Worm (Caenorhabditis elegans) whole organism, young adult: ENCODE data around the gene C39B10.3.

Experiments
- B0019.2 ChIP-seq: fragments of 200-800 bp; sonication (Bioruptor generic); conservative IDR thresholded peaks from 2 replicates; pipeline ENCODE4 v1.3.6; 2022; ENCODE audit warnings: missing genetic modification reagents, missing genetic modification characterization, missing compliant biosample characterization
- B0336.3 ChIP-seq: fragments of 200-800 bp; sonication (Bioruptor generic); IDR thresholded peaks from 2 replicates; pipeline ENCODE4 v1.3.6; 2022; ENCODE audit warnings: missing genetic modification characterization, missing compliant biosample characterization
- C06A6.2 ChIP-seq: fragments of 200-800 bp; sonication (Bioruptor generic); conservative IDR thresholded peaks from 2 replicates; pipeline ENCODE4 v1.3.6; 2022; ENCODE audit warnings: missing genetic modification characterization, missing compliant biosample characterization
- C17E4.6 ChIP-seq: fragments of 200-800 bp; sonication (Bioruptor generic); IDR thresholded peaks from 2 replicates; pipeline ENCODE4 v1.3.6; 2022; ENCODE audit warnings: missing genetic modification reagents, missing genetic modification characterization, missing compliant biosample characterization
- F10E7.11 ChIP-seq: sonication (generic microtip); optimal IDR thresholded peaks from 2 replicates; lab custom pipeline; 2017; ENCODE audit warnings: mild to moderate bottlenecking, missing genetic modification characterization, moderate library complexity, missing compliant biosample characterization
- F33H1.4 ChIP-seq: fragments of 200-800 bp; sonication (Bioruptor generic); IDR thresholded peaks from 2 replicates; pipeline ENCODE4 v1.3.6; 2022; ENCODE audit warnings: missing genetic modification reagents, missing genetic modification characterization, missing compliant biosample characterization
- F37B4.10 ChIP-seq: fragments of 200-800 bp; sonication (Bioruptor generic); IDR thresholded peaks from 2 replicates; pipeline ENCODE4 v1.3.6; 2022; ENCODE audit warnings: missing genetic modification characterization, missing compliant biosample characterization
- F39B2.1 ChIP-seq: fragments of 200-800 bp; sonication (Bioruptor generic); IDR thresholded peaks from 2 replicates; pipeline ENCODE4 v1.3.6; 2022; ENCODE audit warnings: missing genetic modification reagents, missing genetic modification characterization, missing compliant biosample characterization
- F57A8.1 ChIP-seq: fragments of 200-800 bp; sonication (Bioruptor generic); optimal IDR thresholded peaks from 2 replicates; lab custom pipeline; 2018; ENCODE audit warnings: mild to moderate bottlenecking, missing genetic modification characterization, moderate library complexity, missing compliant biosample characterization
- K11D2.4 ChIP-seq: fragments of 200-800 bp; sonication (Bioruptor generic); IDR thresholded peaks from 2 replicates; pipeline ENCODE4 v1.3.6; 2022; ENCODE audit warnings: missing genetic modification reagents, missing genetic modification characterization, missing compliant biosample characterization
- T07F8.4 ChIP-seq: sonication (generic microtip); optimal IDR thresholded peaks from 2 replicates; lab custom pipeline; 2016; ENCODE audit warnings: mild to moderate bottlenecking, missing genetic modification characterization, moderate library complexity, missing compliant biosample characterization
- T26A5.8 ChIP-seq: sonication (generic microtip); optimal IDR thresholded peaks from 2 replicates; lab custom pipeline; 2016; ENCODE audit warnings: missing genetic modification characterization, missing compliant biosample characterization
- Y53F4B.3 ChIP-seq: fragments of 200-800 bp; sonication (Bioruptor generic); IDR thresholded peaks from 2 replicates; pipeline ENCODE4 v1.3.6; 2022; ENCODE audit warnings: missing genetic modification reagents, missing genetic modification characterization, missing compliant biosample characterization
- Y53G8AR.9 ChIP-seq: fragments of 200-800 bp; sonication (Bioruptor generic); conservative IDR thresholded peaks from 2 replicates; pipeline ENCODE4 v1.3.6; 2022; ENCODE audit warnings: missing genetic modification reagents, missing genetic modification characterization, missing compliant biosample characterization
- Y79H2A.3 ChIP-seq: fragments of 200-800 bp; sonication (Bioruptor generic); conservative IDR thresholded peaks from 2 replicates; pipeline ENCODE4 v1.3.6; 2022; ENCODE audit warnings: missing genetic modification reagents, missing genetic modification characterization, missing compliant biosample characterization
- Y95B8A.8 ChIP-seq: fragments of 200-800 bp; sonication (Bioruptor generic); IDR thresholded peaks from 2 replicates; pipeline ENCODE4 v1.3.6; 2022; ENCODE audit warnings: missing genetic modification reagents, missing genetic modification characterization, missing compliant biosample characterization
- ama-1 ChIP-seq, 3 experiments: fragments of 150-350 bp in 1 of 3; sonication (generic microtip) in 2 of 3; optimal IDR thresholded peaks; 2 replicates each; lab custom pipeline; 2014 to 2018; ENCODE audit warnings: missing biosample characterization in 2 of 3, missing genetic modification characterization in 2 of 3, missing genetic modification reagents in 2 of 3
- athp-1 ChIP-seq: sonication (generic microtip); optimal IDR thresholded peaks from 2 replicates; lab custom pipeline; 2017; ENCODE audit warnings: mild to moderate bottlenecking, missing genetic modification characterization, missing compliant biosample characterization
- attf-5 ChIP-seq: fragments of 200-800 bp; sonication (Bioruptor generic); optimal IDR thresholded peaks from 2 replicates; lab custom pipeline; 2018; ENCODE audit warnings: mild to moderate bottlenecking, missing genetic modification characterization, missing compliant biosample characterization
- bed-1 ChIP-seq: fragments of 200-800 bp; sonication (Bioruptor generic); IDR thresholded peaks from 2 replicates; pipeline ENCODE4 v1.3.6; 2022; ENCODE audit warnings: missing genetic modification reagents, missing genetic modification characterization, missing compliant biosample characterization
- cebp-1 ChIP-seq, 2 experiments: fragments of 200-800 bp in 1 of 2; sonication (Bioruptor generic) in 1 of 2; sonication (generic microtip) in 1 of 2; IDR thresholded peaks in 1 of 2; optimal IDR thresholded peaks in 1 of 2; 2 replicates each; pipeline versions ENCODE4 v1.3.6 to Lab custom; 2017 to 2022; ENCODE audit warnings: missing compliant biosample characterization in 2 of 2, missing genetic modification characterization in 2 of 2, mild to moderate bottlenecking in 1 of 2, missing genetic modification reagents in 1 of 2, moderate library complexity in 1 of 2
- ceh-27 ChIP-seq: fragments of 200-800 bp; sonication (Bioruptor generic); optimal IDR thresholded peaks from 2 replicates; lab custom pipeline; 2018; ENCODE audit warnings: mild to moderate bottlenecking, missing genetic modification characterization, moderate library complexity, missing compliant biosample characterization
- ceh-40 ChIP-seq: fragments of 200-800 bp; sonication (Bioruptor generic); IDR thresholded peaks from 2 replicates; pipeline ENCODE4 v1.3.6; 2022; ENCODE audit warnings: missing genetic modification characterization, missing compliant biosample characterization
- die-1 ChIP-seq: sonication (generic microtip); optimal IDR thresholded peaks from 2 replicates; lab custom pipeline; 2016; ENCODE audit warnings: missing genotype, mild to moderate bottlenecking, missing genetic modification characterization, missing compliant biosample characterization
- dox-1 ChIP-seq: fragments of 200-800 bp; sonication (Bioruptor generic); IDR thresholded peaks from 2 replicates; pipeline ENCODE4 v1.3.6; 2022; ENCODE audit warnings: missing genetic modification reagents, missing genetic modification characterization, missing compliant biosample characterization
- dpl-1 ChIP-seq: fragments of 150-350 bp; optimal IDR thresholded peaks from 2 replicates; lab custom pipeline; 2014; ENCODE audit warnings: missing biosample characterization, missing genetic modification reagents, missing genetic modification characterization
- efl-1 ChIP-seq: fragments of 150-350 bp; optimal IDR thresholded peaks from 2 replicates; lab custom pipeline; 2014; ENCODE audit warnings: missing biosample characterization, missing genetic modification reagents, missing genetic modification characterization
- egl-18 ChIP-seq: fragments of 200-800 bp; sonication (Bioruptor generic); IDR thresholded peaks from 2 replicates; pipeline ENCODE4 v1.3.6; 2022; ENCODE audit warnings: missing genetic modification reagents, missing genetic modification characterization, missing compliant biosample characterization
- ets-4 ChIP-seq: fragments of 200-800 bp; sonication (Bioruptor generic); optimal IDR thresholded peaks from 2 replicates; lab custom pipeline; 2018; ENCODE audit warnings: mild to moderate bottlenecking, missing genetic modification characterization, missing compliant biosample characterization
- fkh-3 ChIP-seq: sonication (generic microtip); optimal IDR thresholded peaks from 2 replicates; lab custom pipeline; 2016; ENCODE audit warnings: mild to moderate bottlenecking, missing genetic modification characterization, missing compliant biosample characterization
- hlh-12 ChIP-seq: sonication (generic microtip); optimal IDR thresholded peaks from 2 replicates; lab custom pipeline; 2016; ENCODE audit warnings: missing genetic modification characterization, missing compliant biosample characterization
- hmg-1.2 ChIP-seq: fragments of 200-800 bp; sonication (Bioruptor generic); IDR thresholded peaks from 2 replicates; pipeline ENCODE4 v1.3.6; 2022; ENCODE audit warnings: missing genetic modification reagents, missing genetic modification characterization, missing compliant biosample characterization
- lin-54 ChIP-seq: fragments of 200-800 bp; sonication (Bioruptor generic); optimal IDR thresholded peaks from 2 replicates; lab custom pipeline; 2018; ENCODE audit warnings: mild to moderate bottlenecking, missing genetic modification characterization, missing compliant biosample characterization
- madf-6 ChIP-seq: fragments of 200-800 bp; sonication (Bioruptor generic); IDR thresholded peaks from 2 replicates; pipeline ENCODE4 v1.3.6; 2022; ENCODE audit warnings: missing genetic modification reagents, missing genetic modification characterization, missing compliant biosample characterization
- mxl-1 ChIP-seq: sonication (generic microtip); optimal IDR thresholded peaks from 2 replicates; lab custom pipeline; 2016; ENCODE audit warnings: missing genetic modification characterization, missing compliant biosample characterization
- nfyb-1 ChIP-seq: fragments of 200-800 bp; sonication (Bioruptor generic); IDR thresholded peaks from 2 replicates; pipeline ENCODE4 v1.3.6; 2022; ENCODE audit warnings: missing genetic modification reagents, missing genetic modification characterization, missing compliant biosample characterization
- nhr-179 ChIP-seq: sonication (generic microtip); optimal IDR thresholded peaks from 2 replicates; lab custom pipeline; 2016; ENCODE audit warnings: mild to moderate bottlenecking, missing genetic modification characterization, missing compliant biosample characterization
- nhr-80 ChIP-seq: sonication (generic microtip); optimal IDR thresholded peaks from 2 replicates; lab custom pipeline; 2016; ENCODE audit warnings: missing genetic modification characterization, missing compliant biosample characterization
- nhr-90 ChIP-seq: sonication (generic microtip); optimal IDR thresholded peaks from 2 replicates; lab custom pipeline; 2016; ENCODE audit warnings: missing genotype, mild to moderate bottlenecking, missing genetic modification characterization, missing compliant biosample characterization
- pbrm-1 ChIP-seq: fragments of 200-800 bp; sonication (Bioruptor generic); IDR thresholded peaks from 2 replicates; pipeline ENCODE4 v1.3.6; 2022; ENCODE audit warnings: missing genetic modification reagents, missing genetic modification characterization, missing compliant biosample characterization
- rpc-1 ChIP-seq, 2 experiments: fragments of 150-350 bp in 1 of 2; sonication (generic microtip) in 1 of 2; optimal IDR thresholded peaks; 2 replicates each; lab custom pipeline; 2014 to 2018; ENCODE audit warnings: missing biosample characterization in 1 of 2, missing genetic modification characterization in 1 of 2, missing genetic modification reagents in 1 of 2, missing genotype in 1 of 2
- sptf-2 ChIP-seq: fragments of 200-800 bp; sonication (Bioruptor generic); optimal IDR thresholded peaks from 2 replicates; lab custom pipeline; 2018; ENCODE audit warnings: mild to moderate bottlenecking, missing genetic modification characterization, missing compliant biosample characterization
- tbp1 ChIP-seq: fragments of 200-800 bp; sonication (Bioruptor generic); optimal IDR thresholded peaks from 2 replicates; lab custom pipeline; 2018; ENCODE audit warnings: mild to moderate bottlenecking, missing genetic modification characterization, missing compliant biosample characterization
- tlf-1 ChIP-seq: fragments of 200-800 bp; sonication (Bioruptor generic); optimal IDR thresholded peaks from 2 replicates; lab custom pipeline; 2018; ENCODE audit warnings: mild to moderate bottlenecking, missing genetic modification characterization, missing compliant biosample characterization
- ztf-22 ChIP-seq: fragments of 200-800 bp; sonication (Bioruptor generic); optimal IDR thresholded peaks from 2 replicates; lab custom pipeline; 2018; ENCODE audit warnings: mild to moderate bottlenecking, missing genetic modification characterization, moderate library complexity, missing compliant biosample characterization
- ztf-3 ChIP-seq: fragments of 200-800 bp; sonication (Bioruptor generic); optimal IDR thresholded peaks from 2 replicates; lab custom pipeline; 2018; ENCODE audit warnings: mild to moderate bottlenecking, missing genetic modification characterization, missing compliant biosample characterization
- ztf-6 ChIP-seq: fragments of 200-800 bp; sonication (Bioruptor generic); IDR thresholded peaks from 2 replicates; pipeline ENCODE4 v1.3.6; 2022; ENCODE audit warnings: missing genetic modification reagents, missing genetic modification characterization, missing compliant biosample characterization

The C39B10.3 gene

DNA sequence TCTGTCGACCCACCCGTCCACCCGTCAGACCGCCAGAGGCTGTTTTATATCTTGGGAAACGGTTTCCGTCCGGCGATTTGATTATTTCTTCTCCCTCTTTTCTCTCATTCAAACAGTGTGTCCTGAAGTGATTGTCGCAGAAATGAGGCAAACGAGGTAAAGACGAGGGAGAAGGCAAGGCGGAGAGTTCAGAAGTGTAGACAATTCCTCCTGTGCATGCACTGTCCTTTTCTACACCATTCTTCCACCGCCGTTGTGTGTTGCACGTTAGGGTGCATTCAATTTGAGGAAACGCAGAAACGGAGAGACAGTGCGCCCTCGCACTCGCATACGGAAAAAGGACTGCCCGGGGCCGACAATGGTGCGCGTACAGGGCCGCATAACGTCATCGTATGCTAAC is 48.3 kb upstream of the C39B10.3 start:
- TF ChIP-seq pbrm-1 (GFP tag; lab: Robert Waterston, UW) (no peak), B0019.2 (GFP tag; lab: Robert Waterston, UW) (no peak), madf-6 (GFP tag; lab: Robert Waterston, UW) (0 out of 2 replicates have a peak, but pooled peaks have one; percentile 7), tbp1 (GFP tag; lab: Kevin White, UChicago) (no peak), ceh-40 (GFP tag; lab: Robert Waterston, UW) (no peak), athp-1 (tag; lab: Kevin White, UChicago) (no peak), B0336.3 (no peak), T26A5.8 (tag; lab: Kevin White, UChicago) (no peak), C06A6.2 (GFP tag; lab: Robert Waterston, UW) (no peak), ets-4 (GFP tag; lab: Kevin White, UChicago) (peak; percentile 77), T07F8.4 (tag; lab: Kevin White, UChicago) (no peak), F37B4.10 (GFP tag; lab: Robert Waterston, UW) (no peak), ztf-22 (no peak), F33H1.4 (GFP tag; lab: Robert Waterston, UW) (no peak), hlh-12 (tag; lab: Kevin White, UChicago) (no peak), K11D2.4 (no peak), die-1 (tag; lab: Kevin White, UChicago) (no peak), attf-5 (GFP tag; lab: Kevin White, UChicago) (peak; percentile 3), rpc-1 (optimal IDR thresholded peaks at IDR 0.05; lab: Kevin White, UChicago) (no peak), rpc-1 (tag; optimal IDR thresholded peaks at IDR 0.05; lab: Kevin White, UChicago) (no peak), nhr-179 (tag; lab: Kevin White, UChicago) (no peak), fkh-3 (tag; lab: Kevin White, UChicago) (no peak), nhr-90 (tag; lab: Kevin White, UChicago) (no peak), lin-54 (GFP tag; lab: Kevin White, UChicago) (no peak), egl-18 (GFP tag; lab: Robert Waterston, UW) (no peak), Y79H2A.3 (no peak), F39B2.1 (GFP tag; lab: Robert Waterston, UW) (no peak), ceh-27 (GFP tag; lab: Kevin White, UChicago) (no peak), C17E4.6 (GFP tag; lab: Robert Waterston, UW) (no peak), ama-1 (optimal IDR thresholded peaks at IDR 0.05; lab: Kevin White, UChicago) (no peak), ama-1 (GFP tag; optimal IDR thresholded peaks at IDR 0.05; lab: Kevin White, UChicago) (no peak), sptf-2 (GFP tag; lab: Kevin White, UChicago) (no peak), ztf-3 (GFP tag; lab: Kevin White, UChicago) (no peak), Y53F4B.3 (no peak), hmg-1.2 (GFP tag; lab: Robert Waterston, UW) (peak; percentile 54; the same call in 1 of the 2 replicates), ztf-6 (GFP tag; lab: Robert Waterston, UW) (no peak), nfyb-1 (GFP tag; lab: Robert Waterston, UW) (0 out of 2 replicates have a peak, but pooled peaks have one; percentile 20), efl-1 (GFP tag; lab: Kevin White, UChicago) (no peak), cebp-1 (GFP tag; IDR thresholded peaks at IDR 0.05; lab: Robert Waterston, UW) (no peak), cebp-1 (tag; optimal IDR thresholded peaks at IDR 0.05; lab: Kevin White, UChicago) (peak; percentile 30), nhr-80 (peak; percentile 81), bed-1 (GFP tag; lab: Robert Waterston, UW) (no peak), dox-1 (GFP tag; lab: Robert Waterston, UW) (peak; percentile 81), Y53G8AR.9 (GFP tag; lab: Robert Waterston, UW) (no peak), F57A8.1 (GFP tag; lab: Kevin White, UChicago) (no peak), mxl-1 (tag; lab: Kevin White, UChicago) (no peak), dpl-1 (GFP tag; lab: Kevin White, UChicago) (no peak), Y95B8A.8 (GFP tag; lab: Robert Waterston, UW) (no peak), tlf-1 (GFP tag; lab: Kevin White, UChicago) (no peak), F10E7.11 (tag; lab: Kevin White, UChicago) (no peak)
- TF ChIP-seq, all 124 proteins: peak for 8
